Fruit fly (Drosophila melanogaster) whole organism, embryonic: ENCODE results near the gene CG14182.

Experiments
- CG10959 ChIP-seq: fragments of 200-800 bp; sonication (Bioruptor generic); IDR thresholded peaks from 2 replicates; pipeline ENCODE4 v1.3.6; 2022; ENCODE audit warnings: missing biosample characterization, missing genetic modification characterization
- CG11695 ChIP-seq: fragments of 200-800 bp; sonication (Bioruptor generic); IDR thresholded peaks from 3 replicates; pipeline ENCODE4 v1.3.6; 2022; ENCODE audit warnings: missing biosample characterization, missing genetic modification characterization
- CG15011 ChIP-seq: fragments of 200-800 bp; sonication (Bioruptor generic); optimal IDR thresholded peaks from 3 replicates; lab custom pipeline; 2018; ENCODE audit warnings: missing biosample characterization, mild to moderate bottlenecking, missing genetic modification characterization
- CG15073 ChIP-seq: fragments of 200-800 bp; sonication (Bioruptor generic); optimal IDR thresholded peaks from 2 replicates; lab custom pipeline; 2016; ENCODE audit warnings: missing biosample characterization, missing genetic modification characterization
- CG17186 ChIP-seq: fragments of 200-800 bp; sonication (Bioruptor generic); optimal IDR thresholded peaks from 3 replicates; lab custom pipeline; 2017; ENCODE audit warnings: missing biosample characterization, missing genetic modification reagents, missing genetic modification characterization
- CG18599 ChIP-seq: fragments of 200-800 bp; sonication (Bioruptor generic); optimal IDR thresholded peaks from 3 replicates; lab custom pipeline; 2017; ENCODE audit warnings: missing biosample characterization, missing genetic modification characterization, mild to moderate bottlenecking, moderate library complexity, missing genetic modification reagents
- CG18619 ChIP-seq: fragments of 200-800 bp; sonication (Bioruptor generic); optimal IDR thresholded peaks from 3 replicates; lab custom pipeline; 2017; ENCODE audit warnings: missing biosample characterization, mild to moderate bottlenecking, missing genetic modification characterization
- CG2120 ChIP-seq: fragments of 200-800 bp; sonication (Bioruptor generic); optimal IDR thresholded peaks from 3 replicates; lab custom pipeline; 2016; ENCODE audit warnings: missing biosample characterization, missing genetic modification characterization
- CG30403 ChIP-seq: fragments of 200-800 bp; sonication (Bioruptor generic); optimal IDR thresholded peaks from 3 replicates; lab custom pipeline; 2016; ENCODE audit warnings: missing biosample characterization, missing genetic modification characterization
- CG3065 ChIP-seq: fragments of 200-800 bp; sonication (Bioruptor generic); optimal IDR thresholded peaks from 2 replicates; lab custom pipeline; 2016; ENCODE audit warnings: missing biosample characterization, missing genetic modification characterization
- CG3726 ChIP-seq: fragments of 200-800 bp; sonication (Bioruptor generic); IDR thresholded peaks from 3 replicates; pipeline ENCODE4, ENCODE4 v1.3.6; 2022; ENCODE audit warnings: missing biosample characterization, missing genetic modification characterization
- CG4820 ChIP-seq: fragments of 200-800 bp; sonication (Bioruptor generic); optimal IDR thresholded peaks from 3 replicates; lab custom pipeline; 2016; ENCODE audit warnings: missing biosample characterization, missing genetic modification characterization
- CG5180 ChIP-seq: fragments of 200-800 bp; sonication (Bioruptor generic); optimal IDR thresholded peaks from 3 replicates; lab custom pipeline; 2017; ENCODE audit warnings: missing biosample characterization, missing genetic modification characterization, mild to moderate bottlenecking, moderate library complexity, missing genetic modification reagents
- CG7556 ChIP-seq: fragments of 200-800 bp; sonication (Bioruptor generic); optimal IDR thresholded peaks from 2 replicates; lab custom pipeline; 2017; ENCODE audit warnings: missing biosample characterization, mild to moderate bottlenecking, missing genetic modification characterization
- CG7745 ChIP-seq: fragments of 200-800 bp; sonication (Bioruptor generic); optimal IDR thresholded peaks from 2 replicates; lab custom pipeline; 2018; ENCODE audit warnings: missing biosample characterization, mild to moderate bottlenecking, missing genetic modification characterization, moderate library complexity
- CG9727 ChIP-seq: fragments of 200-800 bp; sonication (Bioruptor generic); optimal IDR thresholded peaks from 3 replicates; lab custom pipeline; 2017; ENCODE audit warnings: missing biosample characterization, mild to moderate bottlenecking, missing genetic modification characterization
- CoRest ChIP-seq: fragments of 200-800 bp; sonication (Bioruptor generic); optimal IDR thresholded peaks from 3 replicates; lab custom pipeline; 2018; ENCODE audit warnings: missing biosample characterization, mild to moderate bottlenecking, missing genetic modification characterization, moderate library complexity
- Elba2 ChIP-seq: fragments of 200-800 bp; sonication (Bioruptor generic); optimal IDR thresholded peaks from 3 replicates; lab custom pipeline; 2016; ENCODE audit warnings: missing biosample characterization, missing genetic modification characterization
- Ets65A ChIP-seq: fragments of 200-800 bp; sonication (Bioruptor generic); peaks from one replicate; lab custom pipeline; 2016; ENCODE audit warnings: missing biosample characterization, missing genetic modification characterization
- H15 ChIP-seq: fragments of 200-800 bp; sonication (Bioruptor generic); IDR thresholded peaks from 3 replicates; pipeline ENCODE4 v1.3.6; 2022; ENCODE audit warnings: missing biosample characterization, missing genetic modification characterization
- Hand ChIP-seq: fragments of 200-800 bp; sonication (Bioruptor generic); optimal IDR thresholded peaks from 2 replicates; lab custom pipeline; 2017; ENCODE audit warnings: mild to moderate bottlenecking, missing biosample characterization, missing genetic modification reagents, missing genetic modification characterization
- Hey ChIP-seq: fragments of 200-800 bp; sonication (Bioruptor generic); optimal IDR thresholded peaks from 3 replicates; lab custom pipeline; 2018; ENCODE audit warnings: missing biosample characterization, mild to moderate bottlenecking, missing genetic modification characterization
- Hr39 ChIP-seq: fragments of >200 bp; optimal IDR thresholded peaks from 2 replicates; lab custom pipeline; 2017
- Hr51 ChIP-seq, 2 experiments: fragments of 200-800 bp; sonication (Bioruptor generic); optimal IDR thresholded peaks; 2 replicates in 1 of 2; 3 replicates in 1 of 2; lab custom pipeline; 2016 to 2018; ENCODE audit warnings: missing biosample characterization in 2 of 2, missing genetic modification characterization in 2 of 2, mild to moderate bottlenecking in 1 of 2, moderate library complexity in 1 of 2
- Lim3 ChIP-seq: fragments of 200-800 bp; sonication (Bioruptor generic); IDR thresholded peaks from 2 replicates; pipeline ENCODE4 v1.3.6; 2022; ENCODE audit warnings: missing biosample characterization, missing genetic modification characterization
- Meics ChIP-seq: fragments of 200-800 bp; sonication (Bioruptor generic); optimal IDR thresholded peaks from 2 replicates; lab custom pipeline; 2017; ENCODE audit warnings: missing biosample characterization, mild to moderate bottlenecking, missing genetic modification characterization
- Nf-YA ChIP-seq: fragments of 200-800 bp; sonication (Bioruptor generic); IDR thresholded peaks from 2 replicates; pipeline ENCODE4 v1.3.6; 2022; ENCODE audit warnings: missing biosample characterization, missing genetic modification characterization
- Oli ChIP-seq: fragments of 200-800 bp; sonication (Bioruptor generic); optimal IDR thresholded peaks from 2 replicates; lab custom pipeline; 2018; ENCODE audit warnings: missing biosample characterization, mild to moderate bottlenecking, missing genetic modification characterization, moderate library complexity
- Ravus ChIP-seq: fragments of 200-800 bp; sonication (Bioruptor generic); IDR thresholded peaks from 2 replicates; pipeline ENCODE4 v1.3.6; 2022; ENCODE audit warnings: missing biosample characterization, missing genetic modification characterization
- Sox100B ChIP-seq: fragments of 200-800 bp; sonication (Bioruptor generic); optimal IDR thresholded peaks from 3 replicates; lab custom pipeline; 2018; ENCODE audit warnings: missing biosample characterization, mild to moderate bottlenecking, missing genetic modification characterization
- Stat92E ChIP-seq, 3 experiments: fragments of >200 bp in 2 of 3; fragments of 200-800 bp in 1 of 3; sonication (Bioruptor generic) in 1 of 3; optimal IDR thresholded peaks; 2 replicates each; lab custom pipeline; 2017 to 2019; ENCODE audit warnings: missing biosample characterization in 3 of 3, missing genetic modification characterization in 3 of 3, mild to moderate bottlenecking in 1 of 3, moderate library complexity in 1 of 3
- abd-A ChIP-seq: fragments of 200-800 bp; sonication (Bioruptor generic); optimal IDR thresholded peaks from 3 replicates; lab custom pipeline; 2019; ENCODE audit warnings: missing biosample characterization, mild to moderate bottlenecking, missing genetic modification characterization, moderate library complexity
- bowl ChIP-seq: fragments of 200-800 bp; sonication (Bioruptor generic); IDR thresholded peaks from 2 replicates; pipeline ENCODE4 v1.3.6; 2022; ENCODE audit warnings: missing biosample characterization, missing genetic modification characterization
- dmrt99B ChIP-seq: fragments of 200-800 bp; sonication (Bioruptor generic); optimal IDR thresholded peaks from 2 replicates; lab custom pipeline; 2018; ENCODE audit warnings: missing biosample characterization, mild to moderate bottlenecking, missing genetic modification characterization, moderate library complexity
- ewg ChIP-seq: fragments of 200-800 bp; sonication (Bioruptor generic); optimal IDR thresholded peaks from 3 replicates; lab custom pipeline; 2017; ENCODE audit warnings: mild to moderate bottlenecking, missing biosample characterization, missing genetic modification reagents, missing genetic modification characterization
- fd96Cb ChIP-seq: fragments of 200-800 bp; sonication (Bioruptor generic); optimal IDR thresholded peaks from 2 replicates; lab custom pipeline; 2018; ENCODE audit warnings: missing biosample characterization, mild to moderate bottlenecking, missing genetic modification characterization, moderate library complexity
- grau ChIP-seq: fragments of 200-800 bp; optimal IDR thresholded peaks from 3 replicates; lab custom pipeline; 2019; ENCODE audit warnings: missing biosample characterization, mild to moderate bottlenecking, missing genetic modification characterization, moderate library complexity
- gsb-n ChIP-seq: fragments of 200-800 bp; sonication (Bioruptor generic); optimal IDR thresholded peaks from 3 replicates; lab custom pipeline; 2018; ENCODE audit warnings: missing biosample characterization, mild to moderate bottlenecking, missing genetic modification characterization
- lab ChIP-seq: fragments of 200-800 bp; sonication (Bioruptor generic); optimal IDR thresholded peaks from 3 replicates; lab custom pipeline; 2017; ENCODE audit warnings: missing biosample characterization, missing genetic modification characterization, mild to moderate bottlenecking, moderate library complexity, missing genetic modification reagents
- mam ChIP-seq: fragments of 200-800 bp; sonication (Bioruptor generic); optimal IDR thresholded peaks from 3 replicates; lab custom pipeline; 2016; ENCODE audit warnings: missing biosample characterization, missing genetic modification characterization
- nmo ChIP-seq: fragments of 200-800 bp; sonication (Bioruptor generic); optimal IDR thresholded peaks from 2 replicates; lab custom pipeline; 2018; ENCODE audit warnings: missing biosample characterization, mild to moderate bottlenecking, missing genetic modification characterization, moderate library complexity
- ranshi ChIP-seq: fragments of 200-800 bp; sonication (Bioruptor generic); IDR thresholded peaks from 2 replicates; pipeline ENCODE4 v1.3.6; 2022; ENCODE audit warnings: missing biosample characterization, missing genetic modification characterization
- schlank ChIP-seq: fragments of 200-800 bp; sonication (Bioruptor generic); optimal IDR thresholded peaks from 2 replicates; lab custom pipeline; 2018; ENCODE audit warnings: missing biosample characterization, mild to moderate bottlenecking, missing genetic modification characterization
- stwl ChIP-seq: fragments of 200-800 bp; sonication (Bioruptor generic); optimal IDR thresholded peaks from 3 replicates; lab custom pipeline; 2018; ENCODE audit warnings: missing biosample characterization, mild to moderate bottlenecking, missing genetic modification characterization, moderate library complexity
- trh ChIP-seq: fragments of 200-800 bp; sonication (Bioruptor generic); optimal IDR thresholded peaks from 2 replicates; lab custom pipeline; 2016; ENCODE audit warnings: missing biosample characterization, missing genetic modification characterization
- vfl ChIP-seq: fragments of 200-800 bp; sonication (Bioruptor generic); optimal IDR thresholded peaks from 2 replicates; lab custom pipeline; 2016; ENCODE audit warnings: missing biosample characterization, missing genetic modification characterization
- zfh1 ChIP-seq: fragments of 200-800 bp; sonication (Bioruptor generic); IDR thresholded peaks from 3 replicates; pipeline ENCODE4 v1.3.6; 2022; ENCODE audit warnings: missing biosample characterization, missing genetic modification characterization

CG14182 gene

dm6 chr3L:19981385-19981784 lies 1.8 kb upstream of the CG14182 start, which contains the start of gene CG17732:
Gene CG17732, plus strand, starts transcription at chr3L:19981685.
- TF ChIP-seq CG11695 (no peak), mam (GFP tag; lab: Kevin White, UChicago) (no peak), CG7745 (no peak), CG4820 (GFP tag; lab: Kevin White, UChicago) (no peak), stwl (tag; lab: Kevin White, UChicago) (no peak), Nf-YA (GFP tag; lab: Robert Waterston, UW) (no peak), Elba2 (GFP tag; lab: Kevin White, UChicago) (no peak), Lim3 (GFP tag; lab: Robert Waterston, UW) (no peak), vfl (GFP tag; lab: Kevin White, UChicago) (no peak), grau (no peak), Hr39 (lab: Kevin White, UChicago) (no peak), Sox100B (no peak), H15 (GFP tag; lab: Robert Waterston, UW) (no peak), Ravus (GFP tag; lab: Robert Waterston, UW) (no peak), Stat92E (GFP tag; optimal IDR thresholded peaks at IDR 0.05; lab: Kevin White, UChicago) (no peak), bowl (GFP tag; lab: Robert Waterston, UW) (no peak), CG15073 (GFP tag; lab: Kevin White, UChicago) (no peak), CG15011 (GFP tag; lab: Kevin White, UChicago) (no peak), gsb-n (tag; lab: Kevin White, UChicago) (no peak), ranshi (GFP tag; lab: Robert Waterston, UW) (no peak)

- TF ChIP-seq lab (GFP tag; lab: Kevin White, UChicago) (no peak), CG3065 (GFP tag; lab: Kevin White, UChicago) (no peak), ewg (GFP tag; lab: Kevin White, UChicago) (peak; percentile 18), CG7556 (GFP tag; lab: Kevin White, UChicago) (no peak), CG10959 (no peak), CG18619 (GFP tag; lab: Kevin White, UChicago) (no peak)
Measured at dm6 chr3L:19978088-19978487, 1.5 kb downstream of the CG14182 start.

dm6 chr3L:19968725-19969598 lies 10.7 kb downstream of the CG14182 start:
- TF ChIP-seq CG2120 (peak; percentile 16), Meics (peak; percentile 42), Hey (tag; lab: Kevin White, UChicago) (peak; percentile 80), Hr51 (GFP tag; optimal IDR thresholded peaks at IDR 0.05; lab: Kevin White, UChicago) (peak in 1 of 2 experiments; percentile 59), Oli (tag; lab: Kevin White, UChicago) (peak; percentile 28), CoRest (peak; percentile 28), CG9727 (peak; percentile 19), Hand (GFP tag; lab: Kevin White, UChicago) (peak; percentile 15), CG3726 (GFP tag; lab: Robert Waterston, UW) (no peak), CG18619 (GFP tag; lab: Kevin White, UChicago) (no peak), fd96Cb (tag; lab: Kevin White, UChicago) (peak; percentile 2), nmo (peak; percentile 21), Ets65A (GFP tag; lab: Kevin White, UChicago) (peak; percentile 88), CG18599 (peak; percentile 67), trh (GFP tag; lab: Kevin White, UChicago) (no peak), dmrt99B (peak; percentile 38), abd-A (tag; lab: Kevin White, UChicago) (peak; percentile 81), schlank (tag; lab: Kevin White, UChicago) (no peak), CG5180 (GFP tag; lab: Kevin White, UChicago) (no peak), zfh1 (no peak), CG30403 (GFP tag; lab: Kevin White, UChicago) (peak; percentile 3), CG17186 (GFP tag; lab: Kevin White, UChicago) (no peak)
